Fruit fly (Drosophila melanogaster): ENCODE results near the gene tos.
A peak's percentile ranks its signal among the peaks of the same experiment; 100 is the strongest.

Gene tos

dm6 chr2L:18656691-18657237, 25.1 kb downstream of the tos start:
- TF ChIP-seq CG17801 (GFP tag; optimal IDR thresholded peaks at IDR 0.05; ENCODE audit: partially characterized antibody): no peak

DNA sequence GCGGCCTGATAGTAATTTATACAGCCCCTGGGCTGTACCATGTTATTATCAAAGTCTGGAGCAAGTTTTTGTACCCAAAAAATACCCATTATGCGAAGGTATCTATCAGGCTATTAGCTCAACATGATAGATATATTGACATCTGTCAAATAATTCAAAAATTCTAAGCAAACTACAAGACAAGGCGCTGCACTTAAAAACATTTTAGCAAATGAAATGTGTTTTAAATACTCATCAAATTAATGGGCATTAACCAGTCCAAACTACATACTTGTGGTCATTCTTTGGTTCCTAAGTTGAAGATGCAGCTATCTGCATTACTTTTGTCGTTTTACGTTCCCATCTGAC, 28.6 kb downstream of the tos start:
- no peak for TF ChIP-seq CG17801 (GFP tag; optimal IDR thresholded peaks at IDR 0.05; ENCODE audit: partially characterized antibody)

DNA sequence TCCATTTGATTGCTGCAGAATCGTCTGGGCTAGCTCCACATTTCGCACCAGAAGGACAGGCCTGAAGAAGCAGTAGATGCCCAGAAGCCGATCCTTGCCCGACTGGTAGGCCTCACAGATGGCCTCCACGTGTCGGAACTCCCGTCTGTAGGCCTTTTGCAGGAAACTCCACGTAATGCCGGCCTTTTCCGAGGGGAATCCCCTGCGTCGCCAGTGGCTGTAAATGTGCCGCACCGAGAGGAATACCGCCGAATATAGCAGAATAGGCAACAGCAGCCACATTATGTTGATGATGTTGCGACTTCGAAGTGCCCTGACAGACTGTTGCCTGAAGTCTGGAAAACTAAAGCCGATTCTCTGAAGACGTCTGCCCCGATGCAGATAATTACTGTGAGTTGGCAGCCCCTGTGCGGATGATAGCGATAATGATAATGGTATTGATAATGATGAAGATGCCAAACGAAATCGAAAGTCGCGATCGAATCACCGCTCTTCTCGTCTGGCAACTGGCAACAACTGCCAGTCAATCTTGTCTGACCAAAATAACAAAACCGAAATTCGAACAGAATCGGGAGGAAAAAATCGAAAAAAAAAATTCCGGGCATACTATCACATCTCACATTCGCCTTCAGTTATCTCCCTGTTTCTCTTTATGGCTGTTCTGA, 29.1 kb downstream of the tos start, which contains the start of gene Cyp310a1:
TSS of gene Cyp310a1 (minus strand) at position 348 of the 665 bp plus-strand sequence.
- TF ChIP-seq CG17801 (GFP tag; optimal IDR thresholded peaks at IDR 0.05; ENCODE audit: partially characterized antibody): no peak

DNA sequence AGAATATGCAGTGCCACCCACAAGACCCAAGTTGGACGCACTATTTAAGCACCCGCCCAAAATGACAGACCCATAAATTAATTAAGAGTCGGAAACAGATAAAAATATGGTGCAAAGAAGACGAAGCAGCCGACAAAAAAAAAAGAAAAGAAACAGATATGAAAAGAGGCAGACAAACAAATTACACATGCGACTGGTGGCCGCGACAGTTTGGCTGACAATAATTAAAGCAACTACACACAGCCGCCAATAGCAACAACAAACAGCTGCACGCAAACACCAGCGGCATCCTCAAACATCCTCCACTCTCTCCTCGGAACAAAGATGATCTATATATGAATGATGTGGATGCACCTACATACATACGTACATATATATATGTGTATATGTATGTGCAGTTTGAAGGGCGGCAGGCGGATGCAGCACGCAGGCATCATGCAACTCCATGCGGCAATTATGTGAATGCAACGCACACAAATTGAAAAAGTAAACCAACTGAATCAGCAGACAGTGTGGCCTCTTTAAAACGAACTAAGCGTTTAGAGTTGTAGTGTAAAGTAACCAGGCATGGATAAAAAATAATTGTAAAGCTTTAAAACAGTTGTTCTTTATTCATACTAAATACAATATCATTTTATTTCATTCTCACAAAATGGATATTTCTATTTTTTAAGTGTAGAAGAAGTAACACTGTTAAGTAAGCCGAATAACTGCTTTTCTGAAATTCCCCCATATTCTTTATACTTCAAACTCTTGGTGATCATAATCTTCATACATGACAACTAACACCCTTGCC, 33.8 kb downstream of the tos start:
- TF ChIP-seq CG17801 (GFP tag; optimal IDR thresholded peaks at IDR 0.05; ENCODE audit: partially characterized antibody): no peak

DNA sequence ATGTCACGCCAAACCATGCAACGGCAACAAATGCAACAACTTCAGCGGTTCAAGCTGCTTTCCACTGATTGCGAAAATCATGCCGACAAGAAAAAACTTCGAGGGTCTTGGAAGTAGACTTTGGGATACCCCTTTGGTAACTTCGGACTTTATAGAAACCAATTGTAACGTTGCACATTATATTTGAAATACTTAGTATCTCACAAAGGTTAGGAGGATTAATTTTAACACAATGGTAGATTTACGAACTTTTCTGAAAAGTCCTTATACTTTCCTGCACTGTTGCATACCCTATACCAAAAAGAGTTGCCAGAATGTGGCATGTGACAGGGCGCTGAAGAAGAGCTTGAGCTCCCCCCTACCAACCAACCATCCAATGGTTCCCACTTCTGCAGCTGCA, 36.4 kb downstream of the tos start:
- TF ChIP-seq CG17801 (GFP tag; optimal IDR thresholded peaks at IDR 0.05; ENCODE audit: partially characterized antibody): no peak

- no peak for TF ChIP-seq CG17801 (GFP tag; optimal IDR thresholded peaks at IDR 0.05; ENCODE audit: partially characterized antibody)
Observed at dm6 chr2L:18641087-18641486, 40.8 kb downstream of the tos start.

dm6 chr2L:18638945-18639344, 42.9 kb downstream of the tos start:
- no peak for TF ChIP-seq CG17801 (GFP tag; optimal IDR thresholded peaks at IDR 0.05; ENCODE audit: partially characterized antibody)

DNA sequence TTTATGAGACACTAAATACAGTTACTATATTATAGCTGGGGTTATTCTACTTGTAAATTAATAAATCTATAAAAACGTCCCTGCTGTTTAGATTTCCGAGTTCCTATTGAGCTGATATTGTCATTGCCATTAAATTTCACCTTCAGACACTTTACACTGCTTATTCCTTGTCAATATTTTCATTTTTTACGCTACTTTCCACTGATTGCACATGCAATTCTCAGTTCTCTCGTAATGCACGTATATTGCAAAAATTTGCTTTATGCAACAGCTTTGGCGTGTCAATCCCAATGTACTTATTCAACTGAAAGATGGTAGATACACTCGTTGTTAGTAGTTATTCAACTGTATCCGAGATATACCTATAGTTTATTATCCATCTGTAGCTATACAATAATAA, 49.5 kb downstream of the tos start:
- TF ChIP-seq CG17801 (GFP tag; optimal IDR thresholded peaks at IDR 0.05; ENCODE audit: partially characterized antibody): peak; percentile 26

- no peak for TF ChIP-seq CG17801 (GFP tag; optimal IDR thresholded peaks at IDR 0.05; ENCODE audit: partially characterized antibody)
Observed at dm6 chr2L:18630611-18631221, 51.2 kb downstream of the tos start.
